Fruit fly (Drosophila melanogaster) whole organism, embryonic: Measurements from ENCODE around the gene Twdlalpha.

Source experiments
- CG10654 ChIP-seq: fragments of 200-800 bp; sonication (Bioruptor generic); optimal IDR thresholded peaks from 2 replicates; lab custom pipeline; 2016; ENCODE audit warnings: missing biosample characterization, missing genetic modification characterization
- CG18476 ChIP-seq: fragments of 200-800 bp; sonication (Bioruptor generic); optimal IDR thresholded peaks from 2 replicates; lab custom pipeline; 2016; ENCODE audit warnings: missing biosample characterization, mild to moderate bottlenecking, missing genetic modification characterization
- CG32532 ChIP-seq: fragments of 200-800 bp; sonication (Bioruptor generic); IDR thresholded peaks from 2 replicates; pipeline ENCODE4 v1.3.6; 2022; ENCODE audit warnings: missing biosample characterization, missing genetic modification characterization
- HmgD ChIP-seq: fragments of 200-800 bp; sonication (Bioruptor generic); optimal IDR thresholded peaks from 3 replicates; lab custom pipeline; 2016; ENCODE audit warnings: missing biosample characterization, missing genetic modification characterization
- Opbp ChIP-seq: fragments of 200-800 bp; sonication (Bioruptor generic); IDR thresholded peaks from 3 replicates; pipeline ENCODE4 v1.3.6; 2022; ENCODE audit warnings: missing biosample characterization, missing genetic modification characterization; ENCODE audit not compliant: partially characterized antibody
- jing ChIP-seq: fragments of 200-800 bp; sonication (Bioruptor generic); optimal IDR thresholded peaks from 2 replicates; lab custom pipeline; 2018; ENCODE audit warnings: missing biosample characterization, mild to moderate bottlenecking, missing genetic modification characterization
- pan ChIP-seq, 4 experiments: fragments of >200 bp in 3 of 4; fragments of 200-800 bp in 1 of 4; sonication (Bioruptor generic) in 1 of 4; optimal IDR thresholded peaks in 3 of 4; IDR thresholded peaks in 1 of 4; 2 replicates each; pipeline versions ENCODE4 v1.3.6 to Lab custom; 2017 to 2022; ENCODE audit warnings: missing biosample characterization in 2 of 4, missing genetic modification characterization in 2 of 4, mixed read lengths in 1 of 4
- phol ChIP-seq: fragments of 200-800 bp; sonication (Bioruptor generic); optimal IDR thresholded peaks from 3 replicates; lab custom pipeline; 2018; ENCODE audit warnings: missing biosample characterization, mild to moderate bottlenecking, missing genetic modification characterization, moderate library complexity
- run ChIP-seq: fragments of 200-800 bp; sonication (Bioruptor generic); optimal IDR thresholded peaks from 3 replicates; lab custom pipeline; 2018; ENCODE audit warnings: missing biosample characterization, mild to moderate bottlenecking, missing genetic modification characterization
- sd ChIP-seq: fragments of 200-800 bp; sonication (Bioruptor generic); optimal IDR thresholded peaks from 3 replicates; lab custom pipeline; 2018; ENCODE audit warnings: missing biosample characterization, mild to moderate bottlenecking, missing genetic modification characterization, moderate library complexity
- sens ChIP-seq: fragments of 200-800 bp; sonication (Bioruptor generic); peaks from one replicate; lab custom pipeline; 2016; ENCODE audit warnings: missing biosample characterization, missing genetic modification characterization

- TF ChIP-seq jing (GFP tag; lab: Kevin White, UChicago) (no peak), CG32532 (GFP tag; lab: Robert Waterston, UW) (no peak), pan (optimal IDR thresholded peaks at IDR 0.05; lab: Kevin White, UChicago) (no peak), pan (GFP tag; optimal IDR thresholded peaks at IDR 0.05 in 1 of 2, IDR thresholded peaks at IDR 0.05 in 1 of 2) (no peak), CG18476 (GFP tag; lab: Kevin White, UChicago) (no peak), run (tag; lab: Kevin White, UChicago) (no peak), CG10654 (GFP tag; lab: Kevin White, UChicago) (no peak), phol (tag; lab: Kevin White, UChicago) (no peak), sd (tag; lab: Kevin White, UChicago) (no peak), sens (no peak), HmgD (GFP tag; lab: Kevin White, UChicago) (no peak), Opbp (GFP tag; lab: Robert Waterston, UW) (no peak)
Measured at dm6 chrX:16700070-16700469, 42.6 kb upstream of the Twdlalpha start, which contains the start of gene CG9676.
